Fruit fly (Drosophila melanogaster): ENCODE results near the gene CG12093.

Gene CG12093

dm6 chr3L:2820930-2821505 lies 47.2 kb upstream of the CG12093 start (continued):
- TF ChIP-seq HmgD (GFP tag; optimal IDR thresholded peaks at IDR 0.05) (no peak), scrt (GFP tag; optimal IDR thresholded peaks at IDR 0.05) (peak; percentile 23), slou (GFP tag; optimal IDR thresholded peaks at IDR 0.05) (no peak), NC2β (GFP tag; optimal IDR thresholded peaks at IDR 0.05) (no peak), peb (GFP tag; IDR thresholded peaks at IDR 0.05) (0 out of 2 replicates have a peak, but pooled peaks have one; percentile 44), ase (GFP tag; IDR thresholded peaks at IDR 0.05) (no peak), CG9727 (GFP tag; optimal IDR thresholded peaks at IDR 0.05) (peak; percentile 31), Vsx1 (GFP tag; optimal IDR thresholded peaks at IDR 0.05) (peak; percentile 65), CG15011 (GFP tag; optimal IDR thresholded peaks at IDR 0.05) (no peak), CG15514 (GFP tag; optimal IDR thresholded peaks at IDR 0.05) (peak; percentile 45), Bteb2 (GFP tag; optimal IDR thresholded peaks at IDR 0.05) (no peak), nerfin-2 (GFP tag; IDR thresholded peaks at IDR 0.05; ENCODE audit: partially characterized antibody) (no peak), gt (GFP tag; IDR thresholded peaks at IDR 0.05) (no peak), ewg (GFP tag; optimal IDR thresholded peaks at IDR 0.05) (peak; percentile 90), CG34376 (GFP tag; optimal IDR thresholded peaks at IDR 0.05) (peak; percentile 87), oc (tag; optimal IDR thresholded peaks at IDR 0.05) (peak; percentile 7), pho (GFP tag; optimal IDR thresholded peaks at IDR 0.05) (no peak), Awh (GFP tag; IDR thresholded peaks at IDR 0.05) (no peak), CG7271 (tag; optimal IDR thresholded peaks at IDR 0.05) (no peak), CG8290 (GFP tag; optimal IDR thresholded peaks at IDR 0.05) (no peak), CG8290 (tag; optimal IDR thresholded peaks at IDR 0.05) (peak in 1 of 2 experiments; percentile 79), cg (GFP tag; optimal IDR thresholded peaks at IDR 0.05) (peak; percentile 98), CG8478 (optimal IDR thresholded peaks at IDR 0.05) (no peak), wek (GFP tag; optimal IDR thresholded peaks at IDR 0.05) (no peak), CG7786 (GFP tag; optimal IDR thresholded peaks at IDR 0.05) (no peak), Hr78 (GFP tag; optimal IDR thresholded peaks at IDR 0.05) (no peak), Fer3 (tag; optimal IDR thresholded peaks at IDR 0.05) (no peak), Pdp1 (GFP tag; optimal IDR thresholded peaks at IDR 0.05) (peak in 1 of 2 experiments; percentile 48), Nf-YB (GFP tag; optimal IDR thresholded peaks at IDR 0.05) (peak; percentile 8), sens (GFP tag) (no peak), CG2199 (GFP tag; IDR thresholded peaks at IDR 0.05) (no peak), mam (GFP tag; optimal IDR thresholded peaks at IDR 0.05) (no peak), CG1603 (tag; optimal IDR thresholded peaks at IDR 0.05) (peak; percentile 32), CG6175 (GFP tag; IDR thresholded peaks at IDR 0.05) (no peak; the same call in 2 of the 3 replicates), hb (GFP tag; IDR thresholded peaks at IDR 0.05; ENCODE audit: partially characterized antibody) (no peak), unc-4 (GFP tag; IDR thresholded peaks at IDR 0.05; ENCODE audit: partially characterized antibody) (peak; percentile 43; the same call in 1 of the 2 replicates), CoRest (tag; optimal IDR thresholded peaks at IDR 0.05) (peak; percentile 11), CG4328 (GFP tag; optimal IDR thresholded peaks at IDR 0.05) (no peak), repo (GFP tag; optimal IDR thresholded peaks at IDR 0.05) (no peak), Asciz (GFP tag; optimal IDR thresholded peaks at IDR 0.05) (peak; percentile 38), CG33213 (GFP tag; optimal IDR thresholded peaks at IDR 0.05) (no peak), Dp (GFP tag; optimal IDR thresholded peaks at IDR 0.05) (no peak), az2 (GFP tag; optimal IDR thresholded peaks at IDR 0.05) (no peak), MTF-1 (GFP tag; optimal IDR thresholded peaks at IDR 0.05; ENCODE audit: borderline replicate concordance) (no peak), Elba2 (GFP tag; optimal IDR thresholded peaks at IDR 0.05) (no peak), Lpt (GFP tag; optimal IDR thresholded peaks at IDR 0.05) (no peak), Atf6 (GFP tag; IDR thresholded peaks at IDR 0.05) (peak; percentile 46; the same call in 1 of the 2 replicates), CG17802 (tag; optimal IDR thresholded peaks at IDR 0.05) (no peak), Sry-δ (GFP tag; optimal IDR thresholded peaks at IDR 0.05) (no peak), tup (GFP tag; optimal IDR thresholded peaks at IDR 0.05) (no peak)
